Worm (Caenorhabditis elegans): Measurements from ENCODE around the gene R02E4.2.

DNA sequence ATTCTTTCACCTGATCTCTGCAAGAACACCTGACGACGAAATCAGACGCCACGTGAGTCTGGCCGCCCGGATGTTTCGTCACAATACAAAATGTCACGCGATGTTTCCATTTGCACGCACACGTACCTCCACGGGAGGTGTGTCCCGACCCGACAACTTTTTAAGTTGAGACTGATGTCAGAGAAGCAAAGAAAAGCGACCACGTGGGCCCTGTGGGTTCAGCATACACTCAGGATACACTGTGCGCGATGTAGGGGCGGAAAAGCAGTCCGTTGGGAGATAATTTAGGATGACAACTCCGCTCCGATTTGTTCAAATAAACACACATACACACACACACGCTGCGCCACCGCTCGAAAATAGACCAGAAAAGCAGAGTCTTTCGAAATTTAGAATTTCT lies 34.9 kb downstream of the R02E4.2 start:
- no peak for TF ChIP-seq tab-1 (GFP tag; IDR thresholded peaks at IDR 0.05)
- no peak for TF ChIP-seq med-1 (GFP tag; optimal IDR thresholded peaks at IDR 0.05; ENCODE audit: insufficient read depth)
- TF ChIP-seq flt-1 (GFP tag; IDR thresholded peaks at IDR 0.05): no peak
- TF ChIP-seq ztf-23 (GFP tag; IDR thresholded peaks at IDR 0.05): no peak
